Worm (Caenorhabditis elegans) whole organism, young adult: Measurements from ENCODE around the gene W04G3.13.

Experiments
- Y53G8AR.9 ChIP-seq: fragments of 200-800 bp; sonication (Bioruptor generic); conservative IDR thresholded peaks from 2 replicates; pipeline ENCODE4 v1.3.6; 2022; ENCODE audit warnings: missing genetic modification reagents, missing genetic modification characterization, missing compliant biosample characterization
- dpff-1 ChIP-seq: sonication (generic microtip); optimal IDR thresholded peaks from 2 replicates; lab custom pipeline; 2017; ENCODE audit warnings: mild to moderate bottlenecking, missing genetic modification characterization, missing compliant biosample characterization
- mes-4 ChIP-seq: sonication (generic microtip); optimal IDR thresholded peaks from 2 replicates; lab custom pipeline; 2016; ENCODE audit warnings: missing genotype, missing genetic modification characterization, missing compliant biosample characterization
- ztf-28 ChIP-seq: fragments of 200-800 bp; sonication (Bioruptor generic); IDR thresholded peaks from 2 replicates; pipeline ENCODE4 v1.3.6; 2022; ENCODE audit warnings: missing genetic modification reagents, missing genetic modification characterization, missing compliant biosample characterization

DNA sequence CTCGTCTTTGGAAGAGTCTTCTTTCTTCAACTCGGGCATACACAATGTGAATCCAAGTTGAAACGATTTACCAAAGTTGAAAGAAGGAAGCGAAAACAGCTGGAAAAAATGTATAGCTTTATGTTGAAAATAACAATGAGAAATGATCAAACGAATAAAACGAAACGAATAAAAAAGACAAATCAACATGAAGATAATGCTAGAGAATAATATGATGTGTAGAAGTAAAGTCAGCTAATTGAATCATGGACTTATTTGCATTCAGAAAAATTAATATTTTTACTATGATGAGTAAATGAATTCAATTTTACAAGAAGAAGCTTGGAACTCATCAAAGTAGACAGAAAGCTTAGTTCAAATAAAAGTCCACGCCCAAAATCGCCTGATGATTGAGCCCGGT lies 46.0 kb upstream of the W04G3.13 start, which contains the start of gene alr-1:
- TF ChIP-seq ztf-28 (GFP tag; lab: Robert Waterston, UW), result no peak
- TF ChIP-seq dpff-1 (tag; lab: Kevin White, UChicago), result no peak
- no peak for TF ChIP-seq mes-4
- no peak for TF ChIP-seq Y53G8AR.9
